Fruit fly (Drosophila melanogaster) whole organism, embryonic: ENCODE measurements around the gene CG4456.

Experiments
- CG15269 ChIP-seq: fragments of 200-800 bp; sonication (Bioruptor generic); optimal IDR thresholded peaks from 2 replicates; lab custom pipeline; 2018; ENCODE audit warnings: missing biosample characterization, mild to moderate bottlenecking, missing genetic modification characterization, moderate library complexity
- CG31388 ChIP-seq: fragments of 200-800 bp; sonication (Bioruptor generic); optimal IDR thresholded peaks from 2 replicates; lab custom pipeline; 2016; ENCODE audit warnings: missing biosample characterization, missing genetic modification characterization
- CG4820 ChIP-seq: fragments of 200-800 bp; sonication (Bioruptor generic); optimal IDR thresholded peaks from 3 replicates; lab custom pipeline; 2016; ENCODE audit warnings: missing biosample characterization, missing genetic modification characterization
- CG7271 ChIP-seq: fragments of 200-800 bp; sonication (Bioruptor generic); optimal IDR thresholded peaks from 2 replicates; lab custom pipeline; 2018; ENCODE audit warnings: missing biosample characterization, mild to moderate bottlenecking, missing genetic modification characterization, moderate library complexity
- MBD-R2 ChIP-seq: fragments of 200-800 bp; sonication (Bioruptor generic); IDR thresholded peaks from 2 replicates; pipeline ENCODE4 v1.3.6; 2022; ENCODE audit warnings: missing biosample characterization, missing genetic modification characterization
- Nf-YA ChIP-seq: fragments of 200-800 bp; sonication (Bioruptor generic); IDR thresholded peaks from 2 replicates; pipeline ENCODE4 v1.3.6; 2022; ENCODE audit warnings: missing biosample characterization, missing genetic modification characterization
- emc ChIP-seq: fragments of 200-800 bp; sonication (Bioruptor generic); optimal IDR thresholded peaks from 2 replicates; lab custom pipeline; 2016; ENCODE audit warnings: missing biosample characterization, missing genetic modification characterization
- fu2 ChIP-seq: fragments of 200-800 bp; sonication (Bioruptor generic); optimal IDR thresholded peaks from 2 replicates; lab custom pipeline; 2016; ENCODE audit warnings: missing biosample characterization, missing genetic modification characterization
- gem ChIP-seq: fragments of 200-800 bp; sonication (Bioruptor generic); optimal IDR thresholded peaks from 2 replicates; lab custom pipeline; 2019; ENCODE audit warnings: missing biosample characterization, mild to moderate bottlenecking, missing genetic modification characterization, moderate library complexity
- odd ChIP-seq: fragments of 200-800 bp; sonication (Bioruptor generic); optimal IDR thresholded peaks from 2 replicates; lab custom pipeline; 2017; ENCODE audit warnings: missing biosample characterization, mild to moderate bottlenecking, missing genetic modification characterization

DNA sequence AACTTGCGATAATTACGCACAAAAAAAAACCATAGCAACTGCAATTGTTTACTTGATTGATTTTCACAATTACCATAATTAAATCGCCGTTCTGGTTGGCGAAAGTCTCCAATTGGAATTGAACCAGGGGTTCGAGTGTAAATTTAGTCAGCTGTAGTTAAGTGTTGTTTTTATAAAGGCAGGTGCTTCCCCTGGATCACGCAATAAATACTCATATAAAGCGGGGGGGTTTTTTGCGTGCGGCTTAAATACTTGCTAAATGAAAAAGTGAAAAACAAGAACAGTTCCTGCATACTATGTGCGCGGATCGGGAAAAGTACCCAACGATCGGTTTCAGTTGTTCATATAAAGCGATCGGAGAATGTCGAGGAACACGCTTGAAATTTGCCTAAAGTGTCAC, 28.6 kb upstream of the CG4456 start:
- TF ChIP-seq odd (GFP tag; lab: Kevin White, UChicago) = no peak
- TF ChIP-seq CG7271 (tag; lab: Kevin White, UChicago) = no peak
- TF ChIP-seq gem (tag; lab: Kevin White, UChicago) = no peak
- TF ChIP-seq emc = no peak
- TF ChIP-seq MBD-R2 (GFP tag; lab: Robert Waterston, UW) = no peak
- no peak for TF ChIP-seq fu2 (GFP tag; lab: Kevin White, UChicago)
- no peak for TF ChIP-seq CG15269 (tag; lab: Kevin White, UChicago)
- no peak for TF ChIP-seq Nf-YA (GFP tag; lab: Robert Waterston, UW)
- no peak for TF ChIP-seq CG4820 (GFP tag; lab: Kevin White, UChicago)
- TF ChIP-seq CG31388 (GFP tag; lab: Kevin White, UChicago) = no peak
